Comparison of ENCODE assay signal across 4 worm cellular contexts in the genomic region with DNA sequence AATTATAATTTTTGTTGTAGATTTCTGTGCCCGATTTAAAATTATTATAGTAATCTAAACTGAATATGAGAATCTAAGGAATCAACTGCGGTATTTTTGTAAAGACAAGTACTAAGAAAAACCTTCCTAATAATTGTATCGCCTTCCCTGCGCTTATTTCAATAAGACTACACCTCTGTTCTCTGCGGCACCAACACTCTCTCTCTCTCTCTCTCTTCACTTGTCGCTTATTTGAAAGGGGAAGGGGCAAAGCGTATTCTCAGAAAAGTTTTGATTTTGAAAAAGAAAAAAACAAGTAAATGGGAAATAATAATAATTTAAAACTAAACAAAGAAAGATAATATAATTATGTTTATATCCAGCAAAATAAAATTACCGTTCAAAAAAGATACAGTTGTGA.
TF ChIP-seq lines count a peak whose summit lies in the region.

No protein-coding gene starts in this region.

TF ChIP-seq in whole organism, L2 larva, 48 proteins besides CTCF, POLR2A, EP300 and RAD21 (continues in another document):
- TF ChIP-seq mdl-1 (tag; optimal IDR thresholded peaks at IDR 0.05; lab: Kevin White, UChicago) (no peak), lin-13 (GFP tag; optimal IDR thresholded peaks at IDR 0.05; lab: Kevin White, UChicago) (peak; percentile 69), nhr-10 (tag; optimal IDR thresholded peaks at IDR 0.05; lab: Kevin White, UChicago) (peak; percentile 28), aly-2 (tag; optimal IDR thresholded peaks at IDR 0.05; lab: Kevin White, UChicago) (no peak), unc-62 (GFP tag; optimal IDR thresholded peaks at IDR 0.05; lab: Kevin White, UChicago) (no peak), skn-1 (tag; optimal IDR thresholded peaks at IDR 0.05; lab: Kevin White, UChicago) (no peak), nhr-77 (tag; optimal IDR thresholded peaks at IDR 0.05; lab: Kevin White, UChicago) (peak; percentile 72), egl-27 (tag; optimal IDR thresholded peaks at IDR 0.05; lab: Kevin White, UChicago) (peak; percentile 56), ztf-1 (GFP tag; conservative IDR thresholded peaks at IDR 0.05; lab: Robert Waterston, UW) (no peak), C34F6.9 (tag; optimal IDR thresholded peaks at IDR 0.05; lab: Kevin White, UChicago) (peak; percentile 71), Y55F3AM.14 (GFP tag; optimal IDR thresholded peaks at IDR 0.05; lab: Kevin White, UChicago) (no peak), ztf-4 (tag; optimal IDR thresholded peaks at IDR 0.05; lab: Kevin White, UChicago) (no peak), nhr-237 (tag; optimal IDR thresholded peaks at IDR 0.05; lab: Kevin White, UChicago) (peak; percentile 68), sma-9 (GFP tag; optimal IDR thresholded peaks at IDR 0.05; lab: Kevin White, UChicago) (peak; percentile 41), sma-9 (tag; optimal IDR thresholded peaks at IDR 0.05; lab: Kevin White, UChicago) (no peak), ceh-16 (tag; optimal IDR thresholded peaks at IDR 0.05; lab: Kevin White, UChicago) (no peak), R02D3.7 (tag; optimal IDR thresholded peaks at IDR 0.05; lab: Kevin White, UChicago) (no peak), alr-1 (tag; optimal IDR thresholded peaks at IDR 0.05; lab: Kevin White, UChicago) (no peak), nhr-12 (tag; optimal IDR thresholded peaks at IDR 0.05; lab: Kevin White, UChicago) (no peak), unc-55 (GFP tag; optimal IDR thresholded peaks at IDR 0.05; lab: Kevin White, UChicago) (peak; percentile 90), nhr-21 (tag; optimal IDR thresholded peaks at IDR 0.05; lab: Kevin White, UChicago) (peak; percentile 66), elt-3 (tag; optimal IDR thresholded peaks at IDR 0.05; lab: Kevin White, UChicago) (no peak), snpc-4 (tag; optimal IDR thresholded peaks at IDR 0.05; lab: Kevin White, UChicago) (no peak)

TF ChIP-seq in whole organism, L4 larva, 104 proteins besides CTCF, POLR2A, EP300 and RAD21 (continues in another document):
- TF ChIP-seq ZK546.5 (tag; optimal IDR thresholded peaks at IDR 0.05; lab: Kevin White, UChicago) (no peak), nhr-25 (tag; optimal IDR thresholded peaks at IDR 0.05; lab: Kevin White, UChicago; ENCODE audit: borderline replicate concordance, insufficient read depth) (no peak), ces-1 (GFP tag; optimal IDR thresholded peaks at IDR 0.05; lab: Kevin White, UChicago) (no peak), tag-97 (GFP tag; IDR thresholded peaks at IDR 0.05; lab: Robert Waterston, UW) (no peak), zfp-3 (GFP tag; conservative IDR thresholded peaks at IDR 0.05; lab: Robert Waterston, UW) (no peak), nhr-77 (tag; optimal IDR thresholded peaks at IDR 0.05; lab: Kevin White, UChicago) (peak; percentile 93), ztf-11 (tag; optimal IDR thresholded peaks at IDR 0.05; lab: Kevin White, UChicago) (no peak), T26A8.4 (GFP tag; IDR thresholded peaks at IDR 0.05; lab: Robert Waterston, UW) (peak; percentile 47), dmd-9 (GFP tag; IDR thresholded peaks at IDR 0.05; lab: Robert Waterston, UW) (no peak), ztf-7 (tag; optimal IDR thresholded peaks at IDR 0.05; lab: Kevin White, UChicago) (peak; percentile 63), T20F7.1 (GFP tag; optimal IDR thresholded peaks at IDR 0.05; lab: Kevin White, UChicago) (peak; percentile 63), daf-19 (GFP tag; conservative IDR thresholded peaks at IDR 0.05; lab: Robert Waterston, UW) (no peak), lim-7 (GFP tag; IDR thresholded peaks at IDR 0.05; lab: Robert Waterston, UW) (no peak), pqm-1 (tag; optimal IDR thresholded peaks at IDR 0.05; lab: Kevin White, UChicago) (peak; percentile 49), ceh-32 (tag; optimal IDR thresholded peaks at IDR 0.05; lab: Kevin White, UChicago; ENCODE audit: poor library complexity) (no peak), mxl-3 (GFP tag; optimal IDR thresholded peaks at IDR 0.05; lab: Kevin White, UChicago) (peak; percentile 6), arid-1 (GFP tag; conservative IDR thresholded peaks at IDR 0.05; lab: Robert Waterston, UW) (no peak), php-3 (GFP tag; IDR thresholded peaks at IDR 0.05; lab: Robert Waterston, UW) (no peak), zfp-2 (tag; optimal IDR thresholded peaks at IDR 0.05; lab: Kevin White, UChicago) (no peak), ceh-62 (tag; optimal IDR thresholded peaks at IDR 0.05; lab: Kevin White, UChicago) (no peak), skn-1 (tag; optimal IDR thresholded peaks at IDR 0.05; lab: Kevin White, UChicago) (no peak), F10B5.3 (tag; optimal IDR thresholded peaks at IDR 0.05; lab: Kevin White, UChicago) (peak; percentile 82)

TF ChIP-seq in whole organism, late embryonic, 69 proteins besides CTCF, POLR2A, EP300 and RAD21 (continues in another document):
- TF ChIP-seq lim-6 (tag; optimal IDR thresholded peaks at IDR 0.05; lab: Kevin White, UChicago) (no peak), ama-1 (optimal IDR thresholded peaks at IDR 0.05; lab: Kevin White, UChicago) (no peak), che-1 (tag; optimal IDR thresholded peaks at IDR 0.05; lab: Kevin White, UChicago) (no peak), sox-2 (GFP tag; IDR thresholded peaks at IDR 0.05; lab: Robert Waterston, UW) (no peak), fkh-10 (GFP tag; optimal IDR thresholded peaks at IDR 0.05; lab: Kevin White, UChicago) (no peak), ceh-9 (tag; optimal IDR thresholded peaks at IDR 0.05; lab: Kevin White, UChicago) (no peak), T23F11.4 (GFP tag; optimal IDR thresholded peaks at IDR 0.05; lab: Kevin White, UChicago) (no peak), hlh-6 (tag; optimal IDR thresholded peaks at IDR 0.05; lab: Kevin White, UChicago) (no peak), ceh-2 (tag; optimal IDR thresholded peaks at IDR 0.05; lab: Kevin White, UChicago) (no peak), pax-1 (tag; optimal IDR thresholded peaks at IDR 0.05; lab: Kevin White, UChicago) (peak; percentile 22), hlh-13 (GFP tag; optimal IDR thresholded peaks at IDR 0.05; lab: Kevin White, UChicago) (no peak), unc-42 (tag; optimal IDR thresholded peaks at IDR 0.05; lab: Kevin White, UChicago) (no peak), ets-4 (tag; optimal IDR thresholded peaks at IDR 0.05; lab: Kevin White, UChicago) (no peak), npax-4 (tag; optimal IDR thresholded peaks at IDR 0.05; lab: Kevin White, UChicago) (no peak), ahr-1 (tag; optimal IDR thresholded peaks at IDR 0.05; lab: Kevin White, UChicago) (no peak), elt-4 (tag; optimal IDR thresholded peaks at IDR 0.05; lab: Kevin White, UChicago) (no peak), sdc-2 (tag; optimal IDR thresholded peaks at IDR 0.05; lab: Kevin White, UChicago) (peak; percentile 98), elt-2 (tag; optimal IDR thresholded peaks at IDR 0.05; lab: Kevin White, UChicago) (peak; percentile 64), pha-4 (tag; optimal IDR thresholded peaks at IDR 0.05; lab: Kevin White, UChicago) (no peak), nfya-1 (tag; optimal IDR thresholded peaks at IDR 0.05; lab: Kevin White, UChicago) (peak; percentile 68), odd-2 (tag; optimal IDR thresholded peaks at IDR 0.05; lab: Kevin White, UChicago) (peak; percentile 10), F13H6.1 (tag; optimal IDR thresholded peaks at IDR 0.05; lab: Kevin White, UChicago) (no peak), ttx-3 (tag; optimal IDR thresholded peaks at IDR 0.05; lab: Kevin White, UChicago) (peak; percentile 45), ceh-14 (tag; optimal IDR thresholded peaks at IDR 0.05; lab: Kevin White, UChicago) (no peak), Y22D7AL.16 (tag; optimal IDR thresholded peaks at IDR 0.05; lab: Kevin White, UChicago) (no peak), ceh-22 (tag; optimal IDR thresholded peaks at IDR 0.05; lab: Kevin White, UChicago) (no peak)

TF ChIP-seq in whole organism, mixed stage, embryonic, 35 proteins besides CTCF, POLR2A, EP300 and RAD21:
- TF ChIP-seq tbx-8 (GFP tag; optimal IDR thresholded peaks at IDR 0.05; lab: Kevin White, UChicago): no peak
- TF ChIP-seq nhr-28 (tag; optimal IDR thresholded peaks at IDR 0.05; lab: Kevin White, UChicago): no peak
- TF ChIP-seq ces-1 (GFP tag; optimal IDR thresholded peaks at IDR 0.05; lab: Kevin White, UChicago): peak; percentile 50
- peak; percentile 10 for TF ChIP-seq mab-5 (tag; optimal IDR thresholded peaks at IDR 0.05; lab: Kevin White, UChicago)
- no peak for TF ChIP-seq unc-62 (GFP tag; optimal IDR thresholded peaks at IDR 0.05; lab: Kevin White, UChicago)
- TF ChIP-seq ceh-43 (GFP tag; optimal IDR thresholded peaks at IDR 0.05; lab: Kevin White, UChicago): peak; percentile 26
- peak; percentile 32 for TF ChIP-seq ceh-39 (tag; optimal IDR thresholded peaks at IDR 0.05; lab: Kevin White, UChicago)
- TF ChIP-seq nhr-12 (tag; optimal IDR thresholded peaks at IDR 0.05; lab: Kevin White, UChicago): no peak
- TF ChIP-seq pha-4 (tag; optimal IDR thresholded peaks at IDR 0.05; lab: Kevin White, UChicago): peak; percentile 76
- TF ChIP-seq blmp-1 (tag; optimal IDR thresholded peaks at IDR 0.05; lab: Kevin White, UChicago): no peak
- TF ChIP-seq hlh-1 (tag; optimal IDR thresholded peaks at IDR 0.05; lab: Kevin White, UChicago): peak; percentile 3
- no peak for TF ChIP-seq bed-3 (GFP tag; optimal IDR thresholded peaks at IDR 0.05; lab: Kevin White, UChicago)
- TF ChIP-seq mls-2 (tag; optimal IDR thresholded peaks at IDR 0.05; lab: Kevin White, UChicago): no peak
- TF ChIP-seq lin-32 (GFP tag; optimal IDR thresholded peaks at IDR 0.05; lab: Kevin White, UChicago): no peak
- TF ChIP-seq drap-1 (GFP tag; optimal IDR thresholded peaks at IDR 0.05; lab: Kevin White, UChicago): peak; percentile 9
- peak; percentile 62 for TF ChIP-seq M03D4.4 (tag; optimal IDR thresholded peaks at IDR 0.05; lab: Kevin White, UChicago)
- TF ChIP-seq lsy-2 (tag; optimal IDR thresholded peaks at IDR 0.05; lab: Kevin White, UChicago): peak; percentile 56
- no peak for TF ChIP-seq unc-120 (tag; optimal IDR thresholded peaks at IDR 0.05; lab: Kevin White, UChicago; ENCODE audit: poor library complexity, severe bottlenecking)
- peak; percentile 6 for TF ChIP-seq nhr-2 (tag; optimal IDR thresholded peaks at IDR 0.05; lab: Kevin White, UChicago)
- peak; percentile 61 for TF ChIP-seq mep-1 (tag; optimal IDR thresholded peaks at IDR 0.05; lab: Kevin White, UChicago)
- peak; percentile 61 for TF ChIP-seq sptf-1 (tag; optimal IDR thresholded peaks at IDR 0.05; lab: Kevin White, UChicago)
- peak; percentile 89 for TF ChIP-seq nhr-237 (tag; optimal IDR thresholded peaks at IDR 0.05; lab: Kevin White, UChicago)
- no peak for TF ChIP-seq flh-1 (GFP tag; optimal IDR thresholded peaks at IDR 0.05; lab: Kevin White, UChicago)
- peak; percentile 19 for TF ChIP-seq cnd-1 (tag; optimal IDR thresholded peaks at IDR 0.05; lab: Kevin White, UChicago)
